Worm (Caenorhabditis elegans): Measurements from ENCODE around the gene F57C12.6.

F57C12.6 gene

DNA sequence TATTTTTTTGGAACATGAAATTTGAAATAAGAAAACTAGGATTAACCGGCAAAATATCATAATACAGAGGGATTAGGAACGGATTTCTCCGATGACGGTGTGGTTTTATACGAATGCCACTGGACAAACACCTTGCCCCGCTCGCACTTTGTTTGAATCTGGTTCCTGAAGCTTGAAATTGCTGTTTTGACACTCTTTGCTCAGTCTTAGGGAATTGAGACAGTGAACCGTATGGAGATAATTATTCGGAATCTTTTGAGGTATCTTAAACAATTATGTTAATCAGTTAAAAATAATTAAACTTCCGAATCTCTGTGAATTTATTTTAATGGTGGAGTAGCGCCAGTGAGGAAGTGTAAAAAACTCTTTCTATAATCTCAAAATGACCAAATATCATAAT lies 45.7 kb upstream of the F57C12.6 start, which contains the start of gene F13C5.3:
Gene F13C5.3, minus strand, starts transcription at position 101 of the 400 bp plus-strand sequence.
- TF ChIP-seq elt-3 (tag; optimal IDR thresholded peaks at IDR 0.05) (no peak), ztf-11 (tag; optimal IDR thresholded peaks at IDR 0.05) (no peak), flh-1 (GFP tag; optimal IDR thresholded peaks at IDR 0.05) (no peak), unc-120 (tag; optimal IDR thresholded peaks at IDR 0.05; ENCODE audit: poor library complexity, severe bottlenecking) (no peak), M03D4.4 (tag; optimal IDR thresholded peaks at IDR 0.05) (no peak), sem-2 (GFP tag; optimal IDR thresholded peaks at IDR 0.05) (no peak), lin-13 (tag; optimal IDR thresholded peaks at IDR 0.05) (no peak), nhr-2 (tag; optimal IDR thresholded peaks at IDR 0.05) (no peak), zip-8 (tag; optimal IDR thresholded peaks at IDR 0.05) (no peak)

DNA sequence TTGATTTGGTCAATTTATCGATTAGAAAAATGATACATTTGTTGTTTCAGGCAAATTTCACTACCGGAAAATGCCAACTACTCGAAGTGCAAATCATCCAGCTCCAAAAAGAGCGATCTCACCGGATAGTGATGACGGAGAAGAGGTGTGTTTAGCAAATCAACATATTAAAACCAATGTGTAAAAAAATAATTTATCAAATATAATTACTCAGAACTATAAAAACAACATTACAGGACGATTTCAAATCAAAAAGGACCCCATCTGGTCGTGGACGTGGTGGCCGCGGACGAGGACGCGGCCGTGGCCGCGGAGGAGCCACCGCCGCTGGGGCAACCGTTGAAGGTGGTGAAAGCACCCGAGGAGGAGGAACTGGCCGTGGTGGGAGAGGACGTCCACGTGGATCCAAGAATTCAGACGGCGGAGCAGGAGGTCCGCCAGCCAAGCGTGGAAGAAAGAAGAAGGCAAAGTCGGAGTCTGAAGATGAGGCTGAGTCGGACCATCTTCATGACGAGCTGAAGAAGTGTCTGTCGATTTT lies 40.2 kb upstream of the F57C12.6 start, which contains the start of gene F13C5.2:
Gene F13C5.2, plus strand, starts transcription at position 51 of the 538 bp plus-strand sequence.
- TF ChIP-seq nhr-237 (tag; optimal IDR thresholded peaks at IDR 0.05) (no peak), ces-1 (GFP tag; optimal IDR thresholded peaks at IDR 0.05) (no peak), sem-2 (GFP tag; optimal IDR thresholded peaks at IDR 0.05) (no peak), zip-8 (tag; optimal IDR thresholded peaks at IDR 0.05) (no peak), cnd-1 (tag; optimal IDR thresholded peaks at IDR 0.05) (peak; percentile 16)

DNA sequence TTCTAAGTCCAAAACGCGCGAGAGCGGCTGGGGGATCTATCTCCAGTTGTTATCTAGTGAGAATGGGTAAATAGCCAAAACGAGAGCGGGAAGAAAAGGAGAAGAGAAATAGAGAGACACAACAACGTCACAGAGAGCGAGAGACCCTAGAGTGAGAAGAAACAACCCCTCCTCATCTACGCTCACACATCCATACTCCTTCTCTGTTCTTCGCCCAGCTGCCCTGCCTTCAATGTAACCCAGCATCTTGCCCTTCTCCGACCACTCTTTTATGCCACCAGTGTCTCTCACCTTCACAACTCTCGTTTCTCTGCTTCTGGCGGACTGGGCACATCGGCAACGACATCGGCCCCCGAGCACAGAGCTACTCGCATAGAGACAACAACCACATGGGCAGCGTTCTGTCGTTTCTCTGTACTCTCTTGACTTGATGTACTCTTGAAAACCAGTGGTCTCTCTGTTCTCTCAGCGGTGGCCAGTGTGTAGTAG lies 39.5 kb upstream of the F57C12.6 start:
- TF ChIP-seq mep-1 (tag; optimal IDR thresholded peaks at IDR 0.05) (peak; percentile 56), drap-1 (GFP tag; optimal IDR thresholded peaks at IDR 0.05) (peak; percentile 59), blmp-1 (tag; optimal IDR thresholded peaks at IDR 0.05) (no peak), M03D4.4 (tag; optimal IDR thresholded peaks at IDR 0.05) (peak; percentile 58), sptf-1 (tag; optimal IDR thresholded peaks at IDR 0.05) (peak; percentile 76), nhr-12 (tag; optimal IDR thresholded peaks at IDR 0.05) (no peak), cnd-1 (tag; optimal IDR thresholded peaks at IDR 0.05) (peak; percentile 89), bed-3 (GFP tag; optimal IDR thresholded peaks at IDR 0.05) (no peak), elt-1 (tag; optimal IDR thresholded peaks at IDR 0.05; ENCODE audit: borderline replicate concordance, insufficient read depth) (peak; percentile 63), ces-1 (GFP tag; optimal IDR thresholded peaks at IDR 0.05) (peak; percentile 54), elt-3 (tag; optimal IDR thresholded peaks at IDR 0.05) (no peak), unc-62 (GFP tag; optimal IDR thresholded peaks at IDR 0.05) (peak; percentile 69), nhr-28 (tag; optimal IDR thresholded peaks at IDR 0.05) (no peak), mab-5 (tag; optimal IDR thresholded peaks at IDR 0.05) (no peak), nhr-2 (tag; optimal IDR thresholded peaks at IDR 0.05) (peak; percentile 71), lin-13 (tag; optimal IDR thresholded peaks at IDR 0.05) (peak; percentile 81), sem-2 (GFP tag; optimal IDR thresholded peaks at IDR 0.05) (peak; percentile 2), nhr-237 (tag; optimal IDR thresholded peaks at IDR 0.05) (peak; percentile 62), ztf-11 (tag; optimal IDR thresholded peaks at IDR 0.05) (peak; percentile 84), unc-39 (tag; optimal IDR thresholded peaks at IDR 0.05) (no peak), nhr-76 (tag; optimal IDR thresholded peaks at IDR 0.05) (no peak), flh-1 (GFP tag; optimal IDR thresholded peaks at IDR 0.05) (no peak), unc-120 (tag; optimal IDR thresholded peaks at IDR 0.05; ENCODE audit: poor library complexity, severe bottlenecking) (peak; percentile 96), ceh-83 (GFP tag; optimal IDR thresholded peaks at IDR 0.05) (no peak), ham-2 (GFP tag; optimal IDR thresholded peaks at IDR 0.05) (peak; percentile 83), lsy-2 (tag; optimal IDR thresholded peaks at IDR 0.05) (peak; percentile 27), mls-2 (tag; optimal IDR thresholded peaks at IDR 0.05) (peak; percentile 71), tbx-8 (GFP tag; optimal IDR thresholded peaks at IDR 0.05) (peak; percentile 17), ceh-39 (tag; optimal IDR thresholded peaks at IDR 0.05) (no peak), zip-8 (tag; optimal IDR thresholded peaks at IDR 0.05) (no peak), pha-4 (tag; optimal IDR thresholded peaks at IDR 0.05) (peak; percentile 85), ceh-43 (GFP tag; optimal IDR thresholded peaks at IDR 0.05) (peak; percentile 69), snpc-4 (tag; optimal IDR thresholded peaks at IDR 0.05) (no peak), lin-32 (GFP tag; optimal IDR thresholded peaks at IDR 0.05) (no peak), hlh-1 (tag; optimal IDR thresholded peaks at IDR 0.05) (peak; percentile 79)

DNA sequence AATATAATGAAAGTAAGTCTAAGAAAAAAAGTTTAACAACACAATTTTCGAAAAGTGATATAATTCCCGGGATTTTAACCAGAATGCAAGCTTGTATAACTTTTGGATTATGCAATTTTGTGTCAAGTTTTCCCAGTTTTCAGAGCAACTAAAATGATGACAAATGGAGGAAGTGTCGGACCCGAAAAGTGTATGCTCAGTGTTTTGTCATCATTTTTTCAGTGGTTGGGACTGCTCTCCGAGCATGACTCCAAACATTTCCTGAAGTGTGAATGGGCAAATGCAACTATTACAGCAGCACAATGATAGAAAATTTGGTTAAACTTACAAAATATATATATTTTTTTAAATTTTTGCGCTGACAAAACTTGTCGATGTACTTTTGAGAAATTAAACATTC lies 37.3 kb upstream of the F57C12.6 start:
- TF ChIP-seq mls-2 (tag; optimal IDR thresholded peaks at IDR 0.05) (no peak), nhr-237 (tag; optimal IDR thresholded peaks at IDR 0.05) (no peak), bed-3 (GFP tag; optimal IDR thresholded peaks at IDR 0.05) (no peak), pha-4 (tag; optimal IDR thresholded peaks at IDR 0.05) (no peak), lin-32 (GFP tag; optimal IDR thresholded peaks at IDR 0.05) (no peak), tbx-8 (GFP tag; optimal IDR thresholded peaks at IDR 0.05) (no peak), lsy-2 (tag; optimal IDR thresholded peaks at IDR 0.05) (no peak), ceh-83 (GFP tag; optimal IDR thresholded peaks at IDR 0.05) (no peak), ceh-43 (GFP tag; optimal IDR thresholded peaks at IDR 0.05) (no peak), elt-1 (tag; optimal IDR thresholded peaks at IDR 0.05; ENCODE audit: borderline replicate concordance, insufficient read depth) (no peak), nhr-76 (tag; optimal IDR thresholded peaks at IDR 0.05) (no peak)
